Fruit fly (Drosophila melanogaster): ENCODE results near the gene rtp.

The rtp gene

dm6 chr3R:5232197-5232607, 4.9 kb downstream of the rtp start, which contains the start of the genes Kat60 and Mms19 (continued):
- TF ChIP-seq CG2678 (tag; optimal IDR thresholded peaks at IDR 0.05) = no peak
- TF ChIP-seq Adf1 (GFP tag; IDR thresholded peaks at IDR 0.05) = peak; percentile 28; the same call in 1 of the 2 replicates
- TF ChIP-seq abd-A (tag; optimal IDR thresholded peaks at IDR 0.05) = no peak
- peak in 1 of 2 experiments; percentile 50 for TF ChIP-seq crp (GFP tag; optimal IDR thresholded peaks at IDR 0.05)
- 0 out of 3 replicates have a peak, but pooled peaks have one; percentile 30 for TF ChIP-seq otp (GFP tag; IDR thresholded peaks at IDR 0.05)
- TF ChIP-seq ranshi (GFP tag; IDR thresholded peaks at IDR 0.05) = peak; percentile 61; the same call in 1 of the 2 replicates
- peak; percentile 83 for TF ChIP-seq Rfx (GFP tag; IDR thresholded peaks at IDR 0.05)
- no peak for TF ChIP-seq Drgx (GFP tag; IDR thresholded peaks at IDR 0.05)
- no peak for TF ChIP-seq Hmx (GFP tag; optimal IDR thresholded peaks at IDR 0.05)
- no peak for TF ChIP-seq rib (GFP tag; IDR thresholded peaks at IDR 0.05)
- TF ChIP-seq mam (GFP tag; optimal IDR thresholded peaks at IDR 0.05) = peak; percentile 82
- peak; percentile 100 for TF ChIP-seq BEAF-32 (GFP tag; optimal IDR thresholded peaks at IDR 0.05)
- TF ChIP-seq sna (GFP tag; IDR thresholded peaks at IDR 0.05; ENCODE audit: partially characterized antibody) = peak; percentile 90
- peak; percentile 59 for TF ChIP-seq dm (GFP tag; optimal IDR thresholded peaks at IDR 0.05)
- peak; percentile 73; the same call in 2 of the 3 replicates for TF ChIP-seq Dbx (GFP tag; IDR thresholded peaks at IDR 0.05)
- peak; percentile 94 for TF ChIP-seq Bgb (GFP tag; IDR thresholded peaks at IDR 0.05; ENCODE audit: partially characterized antibody)
- TF ChIP-seq GATAe (GFP tag; conservative IDR thresholded peaks at IDR 0.05) = peak; percentile 78
- peak; percentile 58 for TF ChIP-seq ttk (GFP tag; IDR thresholded peaks at IDR 0.05)
- TF ChIP-seq Dip2 (GFP tag; IDR thresholded peaks at IDR 0.05) = no peak
- peak; percentile 92 for TF ChIP-seq CG7963 (GFP tag; IDR thresholded peaks at IDR 0.05; ENCODE audit: partially characterized antibody)
- TF ChIP-seq wor (GFP tag; IDR thresholded peaks at IDR 0.05) = peak; percentile 22; the same call in 1 of the 2 replicates
- TF ChIP-seq HLH4C (GFP tag; IDR thresholded peaks at IDR 0.05; ENCODE audit: partially characterized antibody) = peak; percentile 93
- peak; percentile 86 for TF ChIP-seq CG14710 (tag; optimal IDR thresholded peaks at IDR 0.05)
- no peak for TF ChIP-seq zf30C (GFP tag; optimal IDR thresholded peaks at IDR 0.05)
- TF ChIP-seq CrebB (tag; optimal IDR thresholded peaks at IDR 0.05) = peak; percentile 6
- TF ChIP-seq br (optimal IDR thresholded peaks at IDR 0.05) = no peak
- peak; percentile 69; the same call in 2 of the 3 replicates for TF ChIP-seq dysf (GFP tag; IDR thresholded peaks at IDR 0.05)
- peak; percentile 50 for TF ChIP-seq CG10543 (GFP tag; optimal IDR thresholded peaks at IDR 0.05)
- peak; percentile 66 for TF ChIP-seq az2 (GFP tag; optimal IDR thresholded peaks at IDR 0.05)
- TF ChIP-seq psq (GFP tag; optimal IDR thresholded peaks at IDR 0.05) = peak; percentile 52
- TF ChIP-seq mirr (GFP tag; optimal IDR thresholded peaks at IDR 0.05) = no peak
- no peak for TF ChIP-seq org-1 (GFP tag; optimal IDR thresholded peaks at IDR 0.05)
- TF ChIP-seq Gsc (GFP tag; IDR thresholded peaks at IDR 0.05) = no peak
- peak; percentile 98 for TF ChIP-seq Ets65A (GFP tag)
- no peak for TF ChIP-seq CG17568 (GFP tag; optimal IDR thresholded peaks at IDR 0.05)
- peak; percentile 78 for TF ChIP-seq Hsf (GFP tag; optimal IDR thresholded peaks at IDR 0.05)
- TF ChIP-seq H2.0 (GFP tag; IDR thresholded peaks at IDR 0.05) = peak; percentile 50; the same call in 1 of the 2 replicates
- peak; percentile 62; the same call in 1 of the 2 replicates for TF ChIP-seq E2f1 (GFP tag; IDR thresholded peaks at IDR 0.05)
- TF ChIP-seq bsh (GFP tag; optimal IDR thresholded peaks at IDR 0.05) = no peak
- peak; percentile 85; the same call in 1 of the 2 replicates for TF ChIP-seq slbo (GFP tag; IDR thresholded peaks at IDR 0.05)
- TF ChIP-seq Aef1 (GFP tag; IDR thresholded peaks at IDR 0.05) = peak; percentile 70
- TF ChIP-seq CG11093 (GFP tag; IDR thresholded peaks at IDR 0.05) = peak; percentile 52; the same call in 1 of the 3 replicates
- TF ChIP-seq CG13296 (GFP tag; optimal IDR thresholded peaks at IDR 0.05) = no peak
- no peak for TF ChIP-seq nom (GFP tag; optimal IDR thresholded peaks at IDR 0.05)
- peak; percentile 45 for TF ChIP-seq emc (GFP tag; optimal IDR thresholded peaks at IDR 0.05)
- TF ChIP-seq prd (optimal IDR thresholded peaks at IDR 0.05) = no peak
- peak; percentile 84 for TF ChIP-seq prd (GFP tag; IDR thresholded peaks at IDR 0.05)
- peak; percentile 38 for TF ChIP-seq CG8089 (GFP tag; optimal IDR thresholded peaks at IDR 0.05)
- peak; percentile 64 for TF ChIP-seq CG14441 (GFP tag; IDR thresholded peaks at IDR 0.05)
- TF ChIP-seq gsb-n (tag; optimal IDR thresholded peaks at IDR 0.05) = no peak
- TF ChIP-seq pita (GFP tag; optimal IDR thresholded peaks at IDR 0.05) = no peak
